Worm (Caenorhabditis elegans) whole organism, L1 larva: ENCODE data around the gene haf-8.

ENCODE experiments used
- ceh-82 ChIP-seq, 3 experiments: fragments of 150-350 bp in 1 of 3; sonication (generic microtip) in 2 of 3; optimal IDR thresholded peaks; 2 replicates each; lab custom pipeline; 2014 to 2017; ENCODE audit warnings: missing biosample characterization in 3 of 3, missing genetic modification characterization in 3 of 3
- efl-3 ChIP-seq: fragments of 200-800 bp; sonication (Bioruptor generic); optimal IDR thresholded peaks from 2 replicates; lab custom pipeline; 2018; ENCODE audit warnings: mild to moderate bottlenecking, missing genetic modification characterization, missing compliant biosample characterization
- fos-1 ChIP-seq: fragments of 150-350 bp; optimal IDR thresholded peaks from 2 replicates; lab custom pipeline; 2014; ENCODE audit warnings: missing biosample characterization, missing genetic modification characterization
- nhr-28 ChIP-seq: fragments of 150-350 bp; optimal IDR thresholded peaks from 2 replicates; lab custom pipeline; 2014; ENCODE audit warnings: missing biosample characterization, missing genetic modification characterization
- nhr-76 ChIP-seq: sonication (generic microtip); optimal IDR thresholded peaks from 2 replicates; lab custom pipeline; 2017; ENCODE audit warnings: missing biosample characterization, missing genetic modification characterization
- pqm-1 ChIP-seq: sonication (generic microtip); optimal IDR thresholded peaks from 3 replicates; lab custom pipeline; 2017; ENCODE audit warnings: missing biosample characterization, missing genetic modification characterization

- TF ChIP-seq fos-1 = no peak
- TF ChIP-seq nhr-28 (tag; lab: Kevin White, UChicago) = no peak
- no peak for TF ChIP-seq nhr-76 (tag; lab: Kevin White, UChicago)
- no peak for TF ChIP-seq ceh-82 (tag; optimal IDR thresholded peaks at IDR 0.05; lab: Kevin White, UChicago)
- no peak for TF ChIP-seq efl-3 (GFP tag; lab: Kevin White, UChicago)
- no peak for TF ChIP-seq pqm-1 (tag; lab: Kevin White, UChicago)
Observed at ce11 chrIV:14706302-14706701, 6.6 kb upstream of the haf-8 start, which contains the start of gene Y57G11C.41.
